Worm (Caenorhabditis elegans) whole organism, mixed stage, embryonic: ENCODE data around the gene R02D1.2.

ENCODE experiments used
- blmp-1 ChIP-seq: fragments of 150-350 bp; optimal IDR thresholded peaks from 2 replicates; lab custom pipeline; 2014; ENCODE audit warnings: missing biosample characterization, missing genetic modification characterization
- lin-13 ChIP-seq: fragments of 150-350 bp; optimal IDR thresholded peaks from 2 replicates; lab custom pipeline; 2014; ENCODE audit warnings: missing biosample characterization, missing genetic modification characterization
- mep-1 ChIP-seq: fragments of 150-350 bp; optimal IDR thresholded peaks from 2 replicates; lab custom pipeline; 2017; ENCODE audit warnings: missing biosample characterization, missing genetic modification reagents, missing genetic modification characterization, inconsistent platforms
- nhr-237 ChIP-seq: fragments of 150-350 bp; optimal IDR thresholded peaks from 2 replicates; lab custom pipeline; 2014; ENCODE audit warnings: missing biosample characterization, missing genetic modification characterization

- TF ChIP-seq nhr-237 (tag; lab: Kevin White, UChicago) (no peak), blmp-1 (tag; lab: Kevin White, UChicago) (no peak), lin-13 (tag; lab: Kevin White, UChicago) (no peak), mep-1 (tag; lab: Kevin White, UChicago) (no peak)
Observed at ce11 chrV:4273372-4273771, 49.2 kb downstream of the R02D1.2 start.
